Worm (Caenorhabditis elegans) whole organism, mixed stage, embryonic: ENCODE data around the gene nhr-61.

Experiments used
- ces-1 ChIP-seq: fragments of 150-350 bp; optimal IDR thresholded peaks from 2 replicates; lab custom pipeline; 2014; ENCODE audit warnings: missing biosample characterization, missing genetic modification reagents, missing genetic modification characterization
- ham-2 ChIP-seq: fragments of 200-800 bp; sonication (Bioruptor generic); optimal IDR thresholded peaks from 2 replicates; lab custom pipeline; 2018; ENCODE audit warnings: mild to moderate bottlenecking, missing genetic modification characterization, missing compliant biosample characterization
- mls-2 ChIP-seq: sonication (generic microtip); optimal IDR thresholded peaks from 2 replicates; lab custom pipeline; 2016; ENCODE audit warnings: mild to moderate bottlenecking, missing genetic modification characterization, moderate library complexity, missing compliant biosample characterization
- nhr-28 ChIP-seq: fragments of 150-350 bp; optimal IDR thresholded peaks from 2 replicates; lab custom pipeline; 2014; ENCODE audit warnings: missing biosample characterization, missing genetic modification characterization
- pha-4 ChIP-seq: fragments of 150-350 bp; optimal IDR thresholded peaks from 2 replicates; lab custom pipeline; 2018; ENCODE audit warnings: missing biosample characterization, missing genetic modification reagents, missing genetic modification characterization
- snpc-4 ChIP-seq: fragments of 150-350 bp; optimal IDR thresholded peaks from 2 replicates; lab custom pipeline; 2014; ENCODE audit warnings: missing biosample characterization, missing genetic modification characterization
- tbx-8 ChIP-seq: fragments of 200-800 bp; sonication (Bioruptor generic); optimal IDR thresholded peaks from 2 replicates; lab custom pipeline; 2018; ENCODE audit warnings: mild to moderate bottlenecking, missing genetic modification characterization, moderate library complexity, missing compliant biosample characterization
- unc-39 ChIP-seq: fragments of 150-350 bp; optimal IDR thresholded peaks from 2 replicates; lab custom pipeline; 2014; ENCODE audit warnings: missing biosample characterization, missing genetic modification characterization
- unc-62 ChIP-seq: fragments of 150-350 bp; optimal IDR thresholded peaks from 2 replicates; lab custom pipeline; 2014; ENCODE audit warnings: missing biosample characterization, missing genetic modification reagents, missing genetic modification characterization
- ztf-11 ChIP-seq: fragments of 150-350 bp; optimal IDR thresholded peaks from 2 replicates; lab custom pipeline; 2014; ENCODE audit warnings: missing biosample characterization, missing genetic modification characterization

DNA sequence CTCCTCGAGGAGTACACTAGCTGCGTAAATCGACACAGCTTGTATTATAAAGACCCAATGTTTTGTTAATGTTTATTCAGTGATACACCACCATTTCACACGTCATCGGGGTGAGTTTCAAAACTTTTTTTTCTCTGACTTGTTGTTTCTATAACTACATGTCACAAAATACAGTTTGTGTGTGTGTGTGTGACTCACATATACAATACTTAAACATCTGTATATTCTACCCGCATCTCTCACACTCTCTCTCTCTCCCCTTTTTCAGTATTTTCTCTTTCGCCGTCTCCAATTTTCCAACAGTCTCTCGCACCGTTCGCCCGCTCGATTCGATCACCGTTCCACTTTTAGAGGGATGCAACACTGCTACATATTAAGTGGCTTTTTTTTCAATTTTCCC, 6.9 kb downstream of the nhr-61 start:
- TF ChIP-seq tbx-8 (GFP tag; lab: Kevin White, UChicago) = no peak
- TF ChIP-seq ces-1 (GFP tag; lab: Kevin White, UChicago) = no peak
- TF ChIP-seq ham-2 (GFP tag; lab: Kevin White, UChicago) = no peak
- TF ChIP-seq pha-4 (tag; lab: Kevin White, UChicago) = no peak
- TF ChIP-seq unc-62 (GFP tag; lab: Kevin White, UChicago) = no peak
- TF ChIP-seq mls-2 = no peak
- no peak for TF ChIP-seq ztf-11
- TF ChIP-seq nhr-28 (tag; lab: Kevin White, UChicago) = no peak
- no peak for TF ChIP-seq unc-39 (tag; lab: Kevin White, UChicago)
- no peak for TF ChIP-seq snpc-4 (tag; lab: Kevin White, UChicago)
